Worm (Caenorhabditis elegans): ENCODE measurements around the gene K08F9.4.
"Not testable (repeated sequence)": the region's sequence is repeated elsewhere in the genome, so short reads cannot be mapped to it uniquely, and the experiment has no call there.

ce11 chrV:15115968-15116367 is 27.9 kb upstream of the K08F9.4 start, which contains the start of gene T01G5.8:
- not testable (repeated sequence) for TF ChIP-seq dox-1 (GFP tag; IDR thresholded peaks at IDR 0.05); mxl-1 (tag; optimal IDR thresholded peaks at IDR 0.05); lin-54 (GFP tag; optimal IDR thresholded peaks at IDR 0.05); F39B2.1 (GFP tag; IDR thresholded peaks at IDR 0.05); gei-17 (GFP tag; optimal IDR thresholded peaks at IDR 0.05); pbrm-1 (GFP tag; IDR thresholded peaks at IDR 0.05); sea-2 (GFP tag; IDR thresholded peaks at IDR 0.05); him-1 (tag; optimal IDR thresholded peaks at IDR 0.05); ceh-40 (GFP tag; IDR thresholded peaks at IDR 0.05)

Measured in whole organism, young adult.